Fruit fly (Drosophila melanogaster) whole organism: ENCODE data around the gene CG13484.

Source experiments
- CG8478 ChIP-seq: fragments of >200 bp; optimal IDR thresholded peaks from 2 replicates; lab custom pipeline; 2018; ENCODE audit warnings: inconsistent platforms
- EcR ChIP-seq, 2 experiments: fragments of >200 bp; optimal IDR thresholded peaks; 2 replicates each; lab custom pipeline; 2017; ENCODE audit warnings: missing biosample characterization in 2 of 2, missing genetic modification characterization in 2 of 2, missing genetic modification reagents in 2 of 2
- psq ChIP-seq: fragments of >200 bp; optimal IDR thresholded peaks from 2 replicates; lab custom pipeline; 2017
- usp ChIP-seq: fragments of >200 bp; optimal IDR thresholded peaks from 2 replicates; lab custom pipeline; 2017; ENCODE audit warnings: missing biosample characterization, missing genetic modification characterization, mixed read lengths

dm6 chr3L:14059266-14059974 is 6.5 kb upstream of the CG13484 start:
- TF ChIP-seq usp (no peak), psq (lab: Kevin White, UChicago) (no peak), EcR (GFP tag; optimal IDR thresholded peaks at IDR 0.05; lab: Kevin White, UChicago) (no peak), CG8478 (no peak)
